Fruit fly (Drosophila melanogaster) whole organism, embryonic: ENCODE measurements around the gene CG17768.
A peak's percentile ranks its signal among the peaks of the same experiment; 100 is the strongest.

Experiments
- Abd-B ChIP-seq: fragments of 200-800 bp; sonication (Bioruptor generic); optimal IDR thresholded peaks from 2 replicates; lab custom pipeline; 2018; ENCODE audit warnings: missing biosample characterization, mild to moderate bottlenecking, missing genetic modification characterization, moderate library complexity
- BtbVII ChIP-seq: fragments of 200-800 bp; sonication (Bioruptor generic); optimal IDR thresholded peaks from 3 replicates; lab custom pipeline; 2017; ENCODE audit warnings: missing biosample characterization, mild to moderate bottlenecking, missing genetic modification characterization
- C15 ChIP-seq: fragments of 200-800 bp; sonication (Bioruptor generic); IDR thresholded peaks from 3 replicates; pipeline ENCODE4 v1.3.6; 2022; ENCODE audit warnings: missing biosample characterization, missing genetic modification characterization
- CG10462 ChIP-seq: fragments of 200-800 bp; sonication (Bioruptor generic); optimal IDR thresholded peaks from 2 replicates; lab custom pipeline; 2016; ENCODE audit warnings: missing biosample characterization, missing genetic modification characterization
- CG11247 ChIP-seq: fragments of 200-800 bp; sonication (Bioruptor generic); IDR thresholded peaks from 2 replicates; pipeline ENCODE4 v1.3.6; 2022; ENCODE audit warnings: missing biosample characterization, missing genetic modification characterization
- CG11398 ChIP-seq: fragments of 200-800 bp; sonication (Bioruptor generic); optimal IDR thresholded peaks from 2 replicates; lab custom pipeline; 2016; ENCODE audit warnings: missing biosample characterization, missing genetic modification characterization
- CG11456 ChIP-seq: fragments of 200-800 bp; sonication (Bioruptor generic); IDR thresholded peaks from 3 replicates; pipeline ENCODE4 v1.3.6; 2022; ENCODE audit warnings: missing biosample characterization, missing genetic modification characterization
- CG11723 ChIP-seq: fragments of 200-800 bp; sonication (Bioruptor generic); optimal IDR thresholded peaks from 2 replicates; lab custom pipeline; 2017; ENCODE audit warnings: missing biosample characterization, mild to moderate bottlenecking, missing genetic modification characterization
- CG12104 ChIP-seq: fragments of 200-800 bp; sonication (Bioruptor generic); optimal IDR thresholded peaks from 3 replicates; lab custom pipeline; 2016; ENCODE audit warnings: missing biosample characterization, missing genetic modification characterization
- CG12769 ChIP-seq: fragments of 200-800 bp; sonication (Bioruptor generic); optimal IDR thresholded peaks from 2 replicates; lab custom pipeline; 2019; ENCODE audit warnings: missing biosample characterization, mild to moderate bottlenecking, missing genetic modification characterization, moderate library complexity
- CG14710 ChIP-seq: fragments of 200-800 bp; sonication (Bioruptor generic); optimal IDR thresholded peaks from 3 replicates; lab custom pipeline; 2019; ENCODE audit warnings: missing biosample characterization, mild to moderate bottlenecking, missing genetic modification characterization, moderate library complexity
- CG15479 ChIP-seq: fragments of 200-800 bp; sonication (Bioruptor generic); optimal IDR thresholded peaks from 3 replicates; lab custom pipeline; 2019; ENCODE audit warnings: missing biosample characterization, mild to moderate bottlenecking, missing genetic modification characterization, moderate library complexity
- CG15601 ChIP-seq: fragments of 200-800 bp; sonication (Bioruptor generic); optimal IDR thresholded peaks from 3 replicates; lab custom pipeline; 2019; ENCODE audit warnings: missing biosample characterization, mild to moderate bottlenecking, missing genetic modification characterization, moderate library complexity
- CG16779 ChIP-seq: fragments of 200-800 bp; sonication (Bioruptor generic); IDR thresholded peaks from 2 replicates; pipeline ENCODE4 v1.3.6; 2022; ENCODE audit warnings: missing biosample characterization, missing genetic modification characterization
- CG17568 ChIP-seq: fragments of 200-800 bp; sonication (Bioruptor generic); optimal IDR thresholded peaks from 2 replicates; lab custom pipeline; 2018; ENCODE audit warnings: missing biosample characterization, mild to moderate bottlenecking, missing genetic modification characterization, moderate library complexity
- CG18011 ChIP-seq: fragments of 200-800 bp; sonication (Bioruptor generic); optimal IDR thresholded peaks from 2 replicates; lab custom pipeline; 2017; ENCODE audit warnings: missing biosample characterization, missing genetic modification characterization, mild to moderate bottlenecking, moderate library complexity, missing genotype
- CG18476 ChIP-seq: fragments of 200-800 bp; sonication (Bioruptor generic); optimal IDR thresholded peaks from 2 replicates; lab custom pipeline; 2016; ENCODE audit warnings: missing biosample characterization, mild to moderate bottlenecking, missing genetic modification characterization
- CG2129 ChIP-seq: fragments of 200-800 bp; sonication (Bioruptor generic); IDR thresholded peaks from 2 replicates; pipeline ENCODE4 v1.3.6; 2022; ENCODE audit warnings: missing biosample characterization, missing genetic modification characterization; ENCODE audit not compliant: partially characterized antibody
- CG4328 ChIP-seq: fragments of 200-800 bp; sonication (Bioruptor generic); optimal IDR thresholded peaks from 3 replicates; lab custom pipeline; 2017; ENCODE audit warnings: missing biosample characterization, missing genetic modification reagents, missing genetic modification characterization
- CG43689 ChIP-seq: fragments of 200-800 bp; sonication (Bioruptor generic); IDR thresholded peaks from 2 replicates; pipeline ENCODE4 v1.3.6; 2022; ENCODE audit warnings: missing biosample characterization, missing genetic modification characterization
- CG4404 ChIP-seq: fragments of 200-800 bp; sonication (Bioruptor generic); IDR thresholded peaks from 2 replicates; pipeline ENCODE4 v1.3.6; 2022; ENCODE audit warnings: missing biosample characterization, missing genetic modification characterization
- CG4820 ChIP-seq: fragments of 200-800 bp; sonication (Bioruptor generic); optimal IDR thresholded peaks from 3 replicates; lab custom pipeline; 2016; ENCODE audit warnings: missing biosample characterization, missing genetic modification characterization
- CG4854 ChIP-seq: fragments of 200-800 bp; sonication (Bioruptor generic); optimal IDR thresholded peaks from 2 replicates; lab custom pipeline; 2016; ENCODE audit warnings: missing biosample characterization, missing genetic modification characterization, inconsistent platforms
- CG6791 ChIP-seq: fragments of 200-800 bp; sonication (Bioruptor generic); IDR thresholded peaks from 3 replicates; pipeline ENCODE4 v1.3.6; 2022; ENCODE audit warnings: missing biosample characterization, missing genetic modification characterization; ENCODE audit not compliant: partially characterized antibody
- CG7357 ChIP-seq: fragments of 200-800 bp; sonication (Bioruptor generic); IDR thresholded peaks from 3 replicates; pipeline ENCODE4 v1.3.6; 2022; ENCODE audit warnings: missing biosample characterization, missing genetic modification characterization
- CG7372 ChIP-seq: fragments of 200-800 bp; sonication (Bioruptor generic); IDR thresholded peaks from 2 replicates; pipeline ENCODE4 v1.3.6; 2022; ENCODE audit warnings: missing biosample characterization, missing genetic modification characterization
- CG8924 ChIP-seq: fragments of 200-800 bp; optimal IDR thresholded peaks from 3 replicates; lab custom pipeline; 2019; ENCODE audit warnings: missing biosample characterization, mild to moderate bottlenecking, missing genetic modification characterization, moderate library complexity
- CG9437 ChIP-seq: fragments of 200-800 bp; sonication (Bioruptor generic); optimal IDR thresholded peaks from 2 replicates; lab custom pipeline; 2018; ENCODE audit warnings: missing biosample characterization, mild to moderate bottlenecking, missing genetic modification characterization
- CoRest ChIP-seq: fragments of 200-800 bp; sonication (Bioruptor generic); optimal IDR thresholded peaks from 3 replicates; lab custom pipeline; 2018; ENCODE audit warnings: missing biosample characterization, mild to moderate bottlenecking, missing genetic modification characterization, moderate library complexity
- Dip3 ChIP-seq: fragments of 200-800 bp; sonication (Bioruptor generic); optimal IDR thresholded peaks from 3 replicates; lab custom pipeline; 2016; ENCODE audit warnings: missing biosample characterization, missing genetic modification characterization
- MESR4 ChIP-seq: fragments of 200-800 bp; sonication (Bioruptor generic); optimal IDR thresholded peaks from 2 replicates; lab custom pipeline; 2018; ENCODE audit warnings: missing biosample characterization, mild to moderate bottlenecking, missing genetic modification characterization, moderate library complexity
- Mes4 ChIP-seq: fragments of 200-800 bp; sonication (Bioruptor generic); optimal IDR thresholded peaks from 2 replicates; lab custom pipeline; 2016; ENCODE audit warnings: missing biosample characterization, missing genetic modification characterization
- Nf-YC ChIP-seq: fragments of 200-800 bp; optimal IDR thresholded peaks from 3 replicates; lab custom pipeline; 2019; ENCODE audit warnings: missing biosample characterization, mild to moderate bottlenecking, missing genetic modification characterization, moderate library complexity
- Opbp ChIP-seq: fragments of 200-800 bp; sonication (Bioruptor generic); IDR thresholded peaks from 3 replicates; pipeline ENCODE4 v1.3.6; 2022; ENCODE audit warnings: missing biosample characterization, missing genetic modification characterization; ENCODE audit not compliant: partially characterized antibody
- Ssrp ChIP-seq: fragments of 200-800 bp; sonication (Bioruptor generic); optimal IDR thresholded peaks from 2 replicates; lab custom pipeline; 2018; ENCODE audit warnings: missing biosample characterization, mild to moderate bottlenecking, missing genetic modification characterization, moderate library complexity
- az2 ChIP-seq: fragments of 200-800 bp; sonication (Bioruptor generic); optimal IDR thresholded peaks from 3 replicates; lab custom pipeline; 2016; ENCODE audit warnings: missing biosample characterization, missing genetic modification characterization
- cad ChIP-seq: fragments of >200 bp; optimal IDR thresholded peaks from 2 replicates; lab custom pipeline; 2017; ENCODE audit warnings: missing biosample characterization, missing genetic modification characterization
- ewg ChIP-seq: fragments of 200-800 bp; sonication (Bioruptor generic); optimal IDR thresholded peaks from 3 replicates; lab custom pipeline; 2017; ENCODE audit warnings: mild to moderate bottlenecking, missing biosample characterization, missing genetic modification reagents, missing genetic modification characterization
- gcm2 ChIP-seq: fragments of 200-800 bp; sonication (Bioruptor generic); optimal IDR thresholded peaks from 2 replicates; lab custom pipeline; 2016; ENCODE audit warnings: missing biosample characterization, missing genetic modification characterization
- gt ChIP-seq: fragments of 200-800 bp; sonication (Bioruptor generic); IDR thresholded peaks from 2 replicates; pipeline ENCODE4 v1.3.6; 2022; ENCODE audit warnings: missing biosample characterization, missing genetic modification characterization
- hb ChIP-seq: fragments of 200-800 bp; sonication (Bioruptor generic); IDR thresholded peaks from 3 replicates; pipeline ENCODE4 v1.3.6; 2022; ENCODE audit warnings: missing biosample characterization, missing genetic modification characterization; ENCODE audit not compliant: partially characterized antibody
- jigr1 ChIP-seq: fragments of 200-800 bp; sonication (Bioruptor generic); IDR thresholded peaks from 3 replicates; pipeline ENCODE4 v1.3.6; 2022; ENCODE audit warnings: missing biosample characterization, missing genetic modification characterization
- lola ChIP-seq, 3 experiments: fragments of >200 bp in 2 of 3; fragments of 200-800 bp in 1 of 3; sonication (Bioruptor generic) in 1 of 3; optimal IDR thresholded peaks; 2 replicates each; lab custom pipeline; 2017 to 2019; ENCODE audit warnings: missing biosample characterization in 3 of 3, missing genetic modification characterization in 3 of 3, mild to moderate bottlenecking in 1 of 3, moderate library complexity in 1 of 3
- lov ChIP-seq, 2 experiments: fragments of 200-800 bp in 1 of 2; fragments of >200 bp in 1 of 2; sonication (Bioruptor generic) in 1 of 2; IDR thresholded peaks in 1 of 2; optimal IDR thresholded peaks in 1 of 2; 2 replicates in 1 of 2; 3 replicates in 1 of 2; pipeline versions ENCODE4 v1.3.6 to Lab custom; 2017 to 2022; ENCODE audit warnings: missing biosample characterization in 1 of 2, missing genetic modification characterization in 1 of 2
- pfk ChIP-seq: fragments of 200-800 bp; sonication (Bioruptor generic); optimal IDR thresholded peaks from 2 replicates; lab custom pipeline; 2018; ENCODE audit warnings: missing biosample characterization, mild to moderate bottlenecking, missing genetic modification characterization, moderate library complexity
- ranshi ChIP-seq: fragments of 200-800 bp; sonication (Bioruptor generic); IDR thresholded peaks from 2 replicates; pipeline ENCODE4 v1.3.6; 2022; ENCODE audit warnings: missing biosample characterization, missing genetic modification characterization
- stwl ChIP-seq: fragments of 200-800 bp; sonication (Bioruptor generic); optimal IDR thresholded peaks from 3 replicates; lab custom pipeline; 2018; ENCODE audit warnings: missing biosample characterization, mild to moderate bottlenecking, missing genetic modification characterization, moderate library complexity
- tx ChIP-seq: fragments of 200-800 bp; sonication (Bioruptor generic); optimal IDR thresholded peaks from 2 replicates; lab custom pipeline; 2016; ENCODE audit warnings: missing biosample characterization, missing genetic modification characterization

The CG17768 gene

dm6 chr2L:10386208-10386805 is 18.7 kb downstream of the CG17768 start, which contains the start of the genes Cdk1 and mRpS7 (continued):
- TF ChIP-seq lov (optimal IDR thresholded peaks at IDR 0.05; lab: Kevin White, UChicago) (no peak), lov (GFP tag; IDR thresholded peaks at IDR 0.05; lab: Robert Waterston, UW) (no peak), CG4854 (GFP tag; lab: Kevin White, UChicago) (peak; percentile 40), cad (no peak), hb (GFP tag; lab: Robert Waterston, UW) (no peak), CG7372 (GFP tag; lab: Robert Waterston, UW) (peak; percentile 65), CG10462 (peak; percentile 46), Ssrp (peak; percentile 75), ewg (GFP tag; lab: Kevin White, UChicago) (peak; percentile 52), jigr1 (GFP tag; lab: Robert Waterston, UW) (peak; percentile 65; the same call in 1 of the 3 replicates), CG2129 (no peak), CG18011 (peak; percentile 9), CG4404 (peak; percentile 48), tx (GFP tag; lab: Kevin White, UChicago) (peak; percentile 44), Dip3 (GFP tag; lab: Kevin White, UChicago) (peak; percentile 53), Nf-YC (tag; lab: Kevin White, UChicago) (peak; percentile 59), CG11723 (GFP tag; lab: Kevin White, UChicago) (peak; percentile 86), CG15601 (tag; lab: Kevin White, UChicago) (peak; percentile 75), MESR4 (GFP tag; lab: Kevin White, UChicago) (peak; percentile 62), BtbVII (GFP tag; lab: Kevin White, UChicago) (peak; percentile 28), lola (GFP tag; optimal IDR thresholded peaks at IDR 0.05; lab: Kevin White, UChicago) (peak in 1 of 3 experiments; percentile 72), gcm2 (peak; percentile 13), CG4820 (GFP tag; lab: Kevin White, UChicago) (peak; percentile 70), CG15479 (no peak), ranshi (GFP tag; lab: Robert Waterston, UW) (0 out of 2 replicates have a peak, but pooled peaks have one; percentile 68), CG18476 (GFP tag; lab: Kevin White, UChicago) (peak; percentile 64), CG8924 (tag; lab: Kevin White, UChicago) (peak; percentile 87), CG12104 (peak; percentile 63), CG7357 (GFP tag; lab: Robert Waterston, UW) (peak; percentile 65; the same call in 2 of the 3 replicates), CG12769 (no peak), CoRest (tag; lab: Kevin White, UChicago) (peak; percentile 90), CG11398 (GFP tag; lab: Kevin White, UChicago) (no peak), stwl (tag; lab: Kevin White, UChicago) (no peak), CG4328 (no peak), C15 (GFP tag; lab: Robert Waterston, UW) (no peak), az2 (peak; percentile 67), CG43689 (GFP tag; lab: Robert Waterston, UW) (no peak), CG16779 (no peak), CG14710 (tag; lab: Kevin White, UChicago) (peak; percentile 87), CG17568 (GFP tag; lab: Kevin White, UChicago) (no peak), Abd-B (GFP tag; lab: Kevin White, UChicago) (no peak), CG9437 (GFP tag; lab: Kevin White, UChicago) (peak; percentile 80), CG11247 (GFP tag; lab: Robert Waterston, UW) (peak; percentile 43; the same call in 1 of the 2 replicates), CG6791 (no peak), pfk (GFP tag; lab: Kevin White, UChicago) (peak; percentile 90), gt (no peak), Mes4 (GFP tag; lab: Kevin White, UChicago) (peak; percentile 47), Opbp (GFP tag; lab: Robert Waterston, UW) (no peak), CG11456 (GFP tag; lab: Robert Waterston, UW) (peak; percentile 52; the same call in 1 of the 3 replicates)
